Fruit fly (Drosophila melanogaster): ENCODE data around the gene slp2.

slp2 gene

dm6 chr2L:3832249-3832675, 4.4 kb upstream of the slp2 start (continued):
- TF ChIP-seq CoRest (tag; optimal IDR thresholded peaks at IDR 0.05) (peak; percentile 96), CG7271 (tag; optimal IDR thresholded peaks at IDR 0.05) (peak; percentile 91), CG17361 (GFP tag; IDR thresholded peaks at IDR 0.05) (peak; percentile 96), CG6654 (GFP tag; optimal IDR thresholded peaks at IDR 0.05) (peak; percentile 91), Atf3 (GFP tag; optimal IDR thresholded peaks at IDR 0.05) (peak; percentile 97), Dek (tag; optimal IDR thresholded peaks at IDR 0.05) (peak; percentile 87), CG32767 (GFP tag; IDR thresholded peaks at IDR 0.05) (peak; percentile 92), CG17568 (GFP tag; optimal IDR thresholded peaks at IDR 0.05) (peak; percentile 92), CG7963 (GFP tag; IDR thresholded peaks at IDR 0.05; ENCODE audit: partially characterized antibody) (no peak), ind (GFP tag; optimal IDR thresholded peaks at IDR 0.05) (peak; percentile 94), CG6689 (GFP tag; IDR thresholded peaks at IDR 0.05) (peak; percentile 95), CG13894 (tag; optimal IDR thresholded peaks at IDR 0.05) (peak; percentile 40), CG4328 (GFP tag; optimal IDR thresholded peaks at IDR 0.05) (peak; percentile 81), bbx (GFP tag; IDR thresholded peaks at IDR 0.05; ENCODE audit: partially characterized antibody) (no peak), CG12236 (GFP tag; optimal IDR thresholded peaks at IDR 0.05) (peak; percentile 97), Ravus (GFP tag; IDR thresholded peaks at IDR 0.05) (peak; percentile 87), gsb (GFP tag; IDR thresholded peaks at IDR 0.05) (peak; percentile 77), Tbp (GFP tag; optimal IDR thresholded peaks at IDR 0.05) (no peak), amos (GFP tag; IDR thresholded peaks at IDR 0.05; ENCODE audit: partially characterized antibody) (peak; percentile 35; the same call in 1 of the 2 replicates), CG11247 (GFP tag; IDR thresholded peaks at IDR 0.05) (peak; percentile 95), bigmax (GFP tag; optimal IDR thresholded peaks at IDR 0.05) (peak; percentile 57), tx (GFP tag; optimal IDR thresholded peaks at IDR 0.05) (peak; percentile 92), CG5245 (GFP tag; optimal IDR thresholded peaks at IDR 0.05) (peak; percentile 99), Fer1 (GFP tag; optimal IDR thresholded peaks at IDR 0.05) (no peak), nerfin-1 (tag; optimal IDR thresholded peaks at IDR 0.05) (peak; percentile 95), HLH3B (GFP tag; IDR thresholded peaks at IDR 0.05) (peak; percentile 96), dati (GFP tag; IDR thresholded peaks at IDR 0.05) (peak; percentile 94), vnd (GFP tag; IDR thresholded peaks at IDR 0.05; ENCODE audit: partially characterized antibody) (no peak), CG10959 (GFP tag; IDR thresholded peaks at IDR 0.05) (peak; percentile 98)

- TF ChIP-seq nom (GFP tag; optimal IDR thresholded peaks at IDR 0.05) (no peak), Hey (tag; optimal IDR thresholded peaks at IDR 0.05) (no peak), CG2116 (GFP tag; optimal IDR thresholded peaks at IDR 0.05) (no peak), scrt (GFP tag; optimal IDR thresholded peaks at IDR 0.05) (no peak), Vsx1 (GFP tag; optimal IDR thresholded peaks at IDR 0.05) (no peak), crp (GFP tag; optimal IDR thresholded peaks at IDR 0.05) (no peak), CG32532 (GFP tag; IDR thresholded peaks at IDR 0.05) (no peak), CG14710 (tag; optimal IDR thresholded peaks at IDR 0.05) (no peak), fd102C (GFP tag; optimal IDR thresholded peaks at IDR 0.05) (peak; percentile 82), NfI (GFP tag; optimal IDR thresholded peaks at IDR 0.05) (no peak), prd (optimal IDR thresholded peaks at IDR 0.05) (no peak), prd (GFP tag; IDR thresholded peaks at IDR 0.05) (peak; percentile 20; the same call in 1 of the 3 replicates), Xrp1 (GFP tag; IDR thresholded peaks at IDR 0.05) (no peak), chif (GFP tag; optimal IDR thresholded peaks at IDR 0.05) (no peak), CG15696 (tag; optimal IDR thresholded peaks at IDR 0.05) (peak; percentile 11), ac (GFP tag; optimal IDR thresholded peaks at IDR 0.05) (no peak), CG8281 (tag; optimal IDR thresholded peaks at IDR 0.05) (no peak), chinmo (GFP tag; IDR thresholded peaks at IDR 0.05; ENCODE audit: partially characterized antibody) (no peak), dati (GFP tag; IDR thresholded peaks at IDR 0.05) (no peak), CG14860 (GFP tag; IDR thresholded peaks at IDR 0.05; ENCODE audit: partially characterized antibody) (no peak), CG11560 (tag; IDR thresholded peaks at IDR 0.05) (no peak), CG2120 (GFP tag; optimal IDR thresholded peaks at IDR 0.05) (no peak), zen (tag; optimal IDR thresholded peaks at IDR 0.05) (peak; percentile 64)
Measured at dm6 chr2L:3833924-3834323, 2.7 kb upstream of the slp2 start.
